Worm (Caenorhabditis elegans) whole organism, late embryonic: ENCODE measurements around the gene eif-3.L.

Source experiments
- dmd-4 ChIP-seq: sonication (generic microtip); optimal IDR thresholded peaks from 2 replicates; lab custom pipeline; 2016; ENCODE audit warnings: borderline replicate concordance, missing genetic modification characterization, missing compliant biosample characterization
- dve-1 ChIP-seq: sonication (generic microtip); optimal IDR thresholded peaks from 2 replicates; lab custom pipeline; 2017; ENCODE audit warnings: antibody characterized with exemption, mild to moderate bottlenecking, missing genetic modification characterization, missing compliant biosample characterization
- elt-2 ChIP-seq: sonication (generic microtip); optimal IDR thresholded peaks from 2 replicates; lab custom pipeline; 2016; ENCODE audit warnings: missing genetic modification reagents, missing genetic modification characterization, missing compliant biosample characterization
- unc-55 ChIP-seq: sonication (generic microtip); optimal IDR thresholded peaks from 2 replicates; lab custom pipeline; 2017; ENCODE audit warnings: missing biosample characterization, missing genetic modification reagents, missing genetic modification characterization

DNA sequence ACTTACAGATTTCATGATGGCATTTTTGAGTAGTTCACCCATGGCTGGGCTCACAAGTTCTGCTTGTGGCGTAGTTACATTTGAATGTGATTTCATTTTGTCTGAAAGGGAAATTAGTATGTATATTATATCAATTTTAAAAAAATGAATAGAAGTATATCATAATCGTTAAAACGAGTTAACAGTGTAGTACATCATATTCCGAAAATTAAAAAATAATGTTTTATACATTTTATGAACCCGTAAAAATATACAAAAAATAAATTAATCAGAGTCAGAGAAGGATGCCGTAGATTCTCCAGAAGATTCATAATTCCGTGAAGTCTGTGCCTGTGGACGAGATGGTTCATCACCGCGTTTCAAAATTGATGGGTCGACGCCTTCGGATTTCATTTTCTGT, 24.7 kb upstream of the eif-3.L start, which contains the start of gene F59E12.9:
- TF ChIP-seq elt-2 (tag; lab: Kevin White, UChicago) (no peak), dve-1 (no peak), unc-55 (GFP tag; lab: Kevin White, UChicago) (no peak), dmd-4 (tag; lab: Kevin White, UChicago) (no peak)
